Fruit fly (Drosophila melanogaster): Measurements from ENCODE around the gene nub.

Gene nub

dm6 chr2L:12542018-12542417 is 45.4 kb upstream of the nub start (continued):
- TF ChIP-seq pan (optimal IDR thresholded peaks at IDR 0.05) (no peak), pan (GFP tag; optimal IDR thresholded peaks at IDR 0.05 in 1 of 2, IDR thresholded peaks at IDR 0.05 in 1 of 2) (no peak), CG14860 (GFP tag; IDR thresholded peaks at IDR 0.05; ENCODE audit: partially characterized antibody) (no peak), CG4328 (GFP tag; optimal IDR thresholded peaks at IDR 0.05) (no peak), CG7963 (GFP tag; IDR thresholded peaks at IDR 0.05; ENCODE audit: partially characterized antibody) (no peak), MESR4 (GFP tag; optimal IDR thresholded peaks at IDR 0.05) (no peak), CG10543 (GFP tag; optimal IDR thresholded peaks at IDR 0.05) (no peak), luna (GFP tag; optimal IDR thresholded peaks at IDR 0.05) (no peak), Dek (tag; optimal IDR thresholded peaks at IDR 0.05) (peak; percentile 76), tx (GFP tag; optimal IDR thresholded peaks at IDR 0.05) (no peak), CG1832 (GFP tag; optimal IDR thresholded peaks at IDR 0.05) (no peak), hb (GFP tag; IDR thresholded peaks at IDR 0.05; ENCODE audit: partially characterized antibody) (no peak), Doc3 (GFP tag; IDR thresholded peaks at IDR 0.05; ENCODE audit: partially characterized antibody) (no peak), gt (GFP tag; IDR thresholded peaks at IDR 0.05) (no peak), CG13424 (tag; optimal IDR thresholded peaks at IDR 0.05) (peak; percentile 3), CG2202 (tag; optimal IDR thresholded peaks at IDR 0.05) (no peak), repo (GFP tag; optimal IDR thresholded peaks at IDR 0.05) (no peak), Chrac-16 (GFP tag; optimal IDR thresholded peaks at IDR 0.05) (no peak), z (GFP tag; IDR thresholded peaks at IDR 0.05) (no peak), NK7.1 (GFP tag; optimal IDR thresholded peaks at IDR 0.05) (no peak), NFAT (GFP tag; IDR thresholded peaks at IDR 0.05) (0 out of 2 replicates have a peak, but pooled peaks have one; percentile 29), Tbp (GFP tag; optimal IDR thresholded peaks at IDR 0.05) (no peak), CG10274 (GFP tag; optimal IDR thresholded peaks at IDR 0.05) (no peak), amos (GFP tag; IDR thresholded peaks at IDR 0.05; ENCODE audit: partially characterized antibody) (no peak), CG9932 (GFP tag; IDR thresholded peaks at IDR 0.05) (peak; percentile 89), CG3847 (GFP tag; IDR thresholded peaks at IDR 0.05) (peak; percentile 83), CkIIα-i1 (GFP tag; IDR thresholded peaks at IDR 0.05) (no peak), Gsc (GFP tag; IDR thresholded peaks at IDR 0.05) (no peak), CG33213 (GFP tag; optimal IDR thresholded peaks at IDR 0.05) (no peak), CG2712 (tag; optimal IDR thresholded peaks at IDR 0.05) (peak; percentile 22), CG13624 (GFP tag; optimal IDR thresholded peaks at IDR 0.05) (peak; percentile 22), dimm (GFP tag; IDR thresholded peaks at IDR 0.05) (no peak), bbx (GFP tag; IDR thresholded peaks at IDR 0.05; ENCODE audit: partially characterized antibody) (no peak), CG15073 (GFP tag; optimal IDR thresholded peaks at IDR 0.05) (no peak), sc (optimal IDR thresholded peaks at IDR 0.05) (no peak), sc (GFP tag; optimal IDR thresholded peaks at IDR 0.05) (no peak), sima (GFP tag; optimal IDR thresholded peaks at IDR 0.05) (no peak), BEAF-32 (GFP tag; optimal IDR thresholded peaks at IDR 0.05) (no peak), CG10959 (GFP tag; IDR thresholded peaks at IDR 0.05) (no peak), CG13287 (GFP tag; IDR thresholded peaks at IDR 0.05; ENCODE audit: partially characterized antibody) (no peak), salm (tag; optimal IDR thresholded peaks at IDR 0.05) (no peak), so (GFP tag; IDR thresholded peaks at IDR 0.05) (no peak), Max (GFP tag; optimal IDR thresholded peaks at IDR 0.05) (no peak), exex (tag; optimal IDR thresholded peaks at IDR 0.05) (peak; percentile 11), CG13123 (GFP tag; optimal IDR thresholded peaks at IDR 0.05) (no peak), ab (GFP tag; optimal IDR thresholded peaks at IDR 0.05) (no peak), rib (GFP tag; IDR thresholded peaks at IDR 0.05) (no peak), CoRest (tag; optimal IDR thresholded peaks at IDR 0.05) (peak; percentile 72), CG2129 (GFP tag; IDR thresholded peaks at IDR 0.05; ENCODE audit: partially characterized antibody) (no peak), CG6813 (GFP tag; optimal IDR thresholded peaks at IDR 0.05) (no peak), NfI (GFP tag; optimal IDR thresholded peaks at IDR 0.05) (peak; percentile 22), ssp (GFP tag; IDR thresholded peaks at IDR 0.05) (no peak)
